Worm (Caenorhabditis elegans): Measurements from ENCODE around the gene F58D2.4.

Gene F58D2.4

DNA sequence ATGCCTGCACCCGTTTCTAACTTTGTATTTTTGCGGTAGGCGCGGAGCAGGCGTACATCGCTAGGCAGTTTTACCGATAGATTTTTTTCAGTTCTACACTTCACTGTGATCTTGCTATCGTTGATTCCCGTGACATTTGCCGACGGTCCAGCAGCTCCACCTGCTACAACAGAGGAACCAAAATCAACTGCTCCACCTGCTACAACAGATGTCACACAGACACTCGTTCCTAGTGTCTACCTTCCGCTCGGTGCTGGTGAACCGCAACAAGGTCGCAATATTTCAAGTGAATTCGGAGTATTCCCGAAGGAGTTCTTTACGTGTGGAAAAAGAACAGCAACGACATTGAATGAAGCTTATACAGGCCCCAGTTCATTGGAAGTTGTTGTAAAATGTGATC lies 1.2 kb upstream of the F58D2.4 start:
- TF ChIP-seq madf-2 (tag; optimal IDR thresholded peaks at IDR 0.05) (no peak), odd-2 (tag; optimal IDR thresholded peaks at IDR 0.05) (no peak), unc-55 (GFP tag; optimal IDR thresholded peaks at IDR 0.05) (no peak), tbx-7 (tag; optimal IDR thresholded peaks at IDR 0.05) (no peak), nhr-11 (tag; optimal IDR thresholded peaks at IDR 0.05) (no peak), ceh-19 (GFP tag; optimal IDR thresholded peaks at IDR 0.05) (no peak)

DNA sequence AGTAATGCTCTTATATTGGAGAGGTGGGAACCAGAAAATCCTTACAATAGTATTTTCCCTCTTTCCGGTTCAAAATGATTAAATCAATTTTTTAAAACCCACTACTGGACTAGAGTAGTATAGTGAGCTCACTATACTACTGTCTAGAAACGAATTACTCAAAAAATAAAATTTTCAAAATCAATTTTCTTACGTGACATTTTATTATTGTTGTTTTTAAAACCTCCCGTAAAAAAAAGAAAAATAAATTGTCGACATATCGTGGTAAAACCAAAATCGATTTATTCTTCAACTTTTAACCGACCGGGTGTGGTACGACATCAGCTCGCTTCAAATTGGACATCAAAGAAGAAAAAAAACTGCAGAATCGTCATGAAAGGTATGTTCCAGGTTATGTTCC lies 608 bp upstream of the F58D2.4 start, which contains the start of gene F58D2.2:
Gene F58D2.2, plus strand, starts transcription at position 301 of the 400 bp plus-strand sequence.
- TF ChIP-seq C08G9.2 (tag; optimal IDR thresholded peaks at IDR 0.05) (no peak), sox-2 (GFP tag; IDR thresholded peaks at IDR 0.05) (no peak), npax-4 (tag; optimal IDR thresholded peaks at IDR 0.05) (no peak), dmd-4 (tag; optimal IDR thresholded peaks at IDR 0.05; ENCODE audit: borderline replicate concordance) (no peak), ceh-34 (tag; optimal IDR thresholded peaks at IDR 0.05) (no peak), ama-1 (optimal IDR thresholded peaks at IDR 0.05) (no peak), unc-55 (GFP tag; optimal IDR thresholded peaks at IDR 0.05) (no peak), F13H6.1 (tag; optimal IDR thresholded peaks at IDR 0.05) (no peak), sdc-2 (tag; optimal IDR thresholded peaks at IDR 0.05) (no peak), pha-2 (tag; optimal IDR thresholded peaks at IDR 0.05) (no peak), hlh-6 (tag; optimal IDR thresholded peaks at IDR 0.05) (no peak), hlh-8 (tag; optimal IDR thresholded peaks at IDR 0.05) (no peak), ztf-16 (tag; optimal IDR thresholded peaks at IDR 0.05) (no peak), ceh-31 (tag; optimal IDR thresholded peaks at IDR 0.05) (no peak), hlh-30 (tag; optimal IDR thresholded peaks at IDR 0.05; ENCODE audit: insufficient read depth) (no peak), ceh-22 (tag; optimal IDR thresholded peaks at IDR 0.05) (no peak), mec-3 (tag; optimal IDR thresholded peaks at IDR 0.05; ENCODE audit: borderline replicate concordance) (no peak)

DNA sequence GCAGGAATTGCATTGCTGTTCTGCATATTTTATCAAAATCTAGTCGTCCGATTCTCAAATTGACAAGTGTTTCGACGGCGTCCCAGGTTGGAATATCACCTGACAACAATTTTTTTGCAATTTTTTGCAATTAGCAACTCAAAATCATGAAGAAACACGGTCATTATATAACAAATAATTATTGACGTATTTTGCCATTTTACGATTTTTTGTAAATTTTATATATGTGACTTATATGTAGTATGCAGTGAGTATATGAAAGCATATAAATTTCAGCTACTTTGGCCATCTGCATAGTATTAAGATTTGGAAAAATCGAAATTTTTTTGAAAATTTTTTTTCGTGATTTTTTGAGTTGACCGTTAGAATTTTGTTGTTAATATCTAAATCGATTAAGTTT lies 8.1 kb downstream of the F58D2.4 start, which contains the start of gene F58D2.3:
Gene F58D2.3, minus strand, starts transcription at position 101 of the 400 bp plus-strand sequence.
- TF ChIP-seq npax-4 (tag; optimal IDR thresholded peaks at IDR 0.05) (no peak), nhr-11 (tag; optimal IDR thresholded peaks at IDR 0.05) (no peak), tbx-2 (tag; optimal IDR thresholded peaks at IDR 0.05) (no peak), tbx-7 (tag; optimal IDR thresholded peaks at IDR 0.05) (no peak), rnt-1 (tag; optimal IDR thresholded peaks at IDR 0.05) (no peak), ceh-24 (tag; optimal IDR thresholded peaks at IDR 0.05) (no peak), pat-9 (tag; optimal IDR thresholded peaks at IDR 0.05) (no peak), sox-4 (tag; optimal IDR thresholded peaks at IDR 0.05) (no peak), ceh-19 (GFP tag; optimal IDR thresholded peaks at IDR 0.05) (no peak), ceh-18 (tag; optimal IDR thresholded peaks at IDR 0.05) (no peak), Y22D7AL.16 (tag; optimal IDR thresholded peaks at IDR 0.05) (no peak)

DNA sequence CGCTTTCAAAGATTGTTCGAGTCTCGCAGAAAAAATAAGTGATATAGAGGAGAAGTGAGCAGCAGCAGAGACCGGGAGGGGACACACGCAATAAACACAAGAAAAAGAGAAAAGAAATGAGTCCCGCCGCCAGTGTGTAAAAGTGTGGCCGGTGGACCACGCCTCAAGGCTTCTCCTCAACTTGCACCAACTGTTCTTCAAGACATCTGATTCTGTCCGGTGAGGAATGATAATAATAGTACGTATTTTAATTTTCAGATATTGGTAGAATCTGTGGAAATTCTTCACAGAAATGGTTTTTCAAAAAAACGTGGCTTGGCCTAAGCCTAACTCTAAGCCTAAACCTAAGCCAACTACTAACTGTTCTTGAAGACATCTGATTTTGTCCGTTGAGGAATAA lies 9.6 kb downstream of the F58D2.4 start, which contains the start of gene lev-1:
Gene lev-1, minus strand, starts transcription at position 101 of the 400 bp plus-strand sequence.
- TF ChIP-seq ceh-22 (tag; optimal IDR thresholded peaks at IDR 0.05) (no peak), ceh-18 (tag; optimal IDR thresholded peaks at IDR 0.05) (peak; percentile 22)

DNA sequence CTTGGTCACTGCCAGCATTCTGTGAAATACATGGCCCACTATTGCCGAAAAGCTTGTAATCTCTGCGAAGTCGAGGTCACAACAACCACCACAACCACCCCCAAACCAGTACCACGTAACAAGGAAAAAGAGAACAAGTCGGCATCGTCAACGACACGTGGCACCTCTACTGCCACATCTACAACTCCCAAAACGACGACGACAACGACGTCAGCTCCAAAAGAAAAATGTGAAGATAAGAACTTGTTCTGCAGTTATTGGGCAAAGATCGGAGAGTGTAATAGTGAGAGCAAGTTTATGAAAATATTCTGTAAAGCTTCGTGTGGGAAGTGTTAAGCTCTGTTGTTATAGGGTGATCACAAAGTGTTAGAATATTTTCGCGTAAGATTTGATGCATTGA lies 15.5 kb downstream of the F58D2.4 start:
- TF ChIP-seq lin-11 (tag; optimal IDR thresholded peaks at IDR 0.05): no peak
- TF ChIP-seq unc-86 (tag; optimal IDR thresholded peaks at IDR 0.05): no peak
- TF ChIP-seq ets-4 (tag; optimal IDR thresholded peaks at IDR 0.05): no peak
- TF ChIP-seq rnt-1 (tag; optimal IDR thresholded peaks at IDR 0.05): no peak
- no peak for TF ChIP-seq ceh-45 (GFP tag; IDR thresholded peaks at IDR 0.05)
- no peak for TF ChIP-seq ztf-16 (tag; optimal IDR thresholded peaks at IDR 0.05)
- TF ChIP-seq eyg-1 (tag; optimal IDR thresholded peaks at IDR 0.05): no peak
- no peak for TF ChIP-seq unc-42 (tag; optimal IDR thresholded peaks at IDR 0.05)
- no peak for TF ChIP-seq madf-2 (tag; optimal IDR thresholded peaks at IDR 0.05)
- no peak for TF ChIP-seq unc-3 (GFP tag; conservative IDR thresholded peaks at IDR 0.05)
- no peak for TF ChIP-seq unc-3 (tag; optimal IDR thresholded peaks at IDR 0.05)

Data from whole organism, late embryonic.